Fruit fly (Drosophila melanogaster): Measurements from ENCODE around the gene CG34178.

- TF ChIP-seq psq (optimal IDR thresholded peaks at IDR 0.05) = no peak
- no peak for TF ChIP-seq ttk (optimal IDR thresholded peaks at IDR 0.05)
- TF ChIP-seq h (optimal IDR thresholded peaks at IDR 0.05) = no peak
Observed at dm6 chr2L:4437487-4437886, 3.8 kb downstream of the CG34178 start, which contains the start of gene CG43056.
